Worm (Caenorhabditis elegans): ENCODE data around the gene F27E5.5.

The F27E5.5 gene

DNA sequence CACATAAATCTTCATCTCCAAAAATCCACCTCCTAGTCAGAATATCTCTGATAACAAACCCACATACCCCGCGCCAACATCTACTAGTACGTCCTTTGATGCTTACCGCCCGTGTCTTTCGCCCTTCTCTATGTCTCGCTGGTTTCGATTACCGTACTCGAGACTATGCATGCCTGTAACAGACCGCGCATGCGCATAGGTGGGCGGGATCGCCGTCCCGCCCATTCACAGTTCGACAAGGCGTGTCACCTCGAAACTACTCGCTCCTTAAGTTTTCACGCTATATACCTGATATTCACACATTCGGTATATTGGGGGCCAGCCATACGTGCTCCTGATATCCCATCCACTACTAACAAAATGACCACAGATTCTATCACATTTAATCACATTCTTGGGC lies 14.8 kb upstream of the F27E5.5 start, which contains the start of gene pax-3:
TSS of gene pax-3 (plus strand) at position 83 of the 400 bp plus-strand sequence.
- TF ChIP-seq nhr-12 (tag; optimal IDR thresholded peaks at IDR 0.05): no peak
- no peak for TF ChIP-seq aly-2 (tag; optimal IDR thresholded peaks at IDR 0.05)
- no peak for TF ChIP-seq ZK546.5 (tag; optimal IDR thresholded peaks at IDR 0.05)

DNA sequence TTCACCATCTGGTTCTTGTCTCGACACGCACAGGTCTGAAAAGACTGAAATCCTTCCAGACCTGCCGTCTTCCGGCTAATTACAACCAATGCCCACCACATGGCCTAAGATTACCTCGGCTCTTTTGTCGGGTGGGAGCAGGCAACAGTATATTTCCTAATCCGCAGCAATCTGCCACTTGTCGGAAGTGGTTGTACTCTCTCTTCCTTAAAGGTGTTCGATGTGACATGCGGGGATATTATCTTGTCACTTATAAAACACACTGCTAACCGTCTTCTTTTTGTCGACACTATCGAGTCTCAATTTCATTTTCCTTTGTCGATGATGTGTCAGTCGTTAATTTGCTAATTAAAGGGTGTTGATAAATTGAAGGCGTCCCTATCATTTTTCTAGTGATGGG lies 12.4 kb upstream of the F27E5.5 start, which contains the start of gene F27E5.3:
TSS of gene F27E5.3 (minus strand) at position 101 of the 400 bp plus-strand sequence.
- TF ChIP-seq unc-39 (tag; optimal IDR thresholded peaks at IDR 0.05) (no peak), daf-12 (tag; optimal IDR thresholded peaks at IDR 0.05) (no peak), ceh-9 (tag; optimal IDR thresholded peaks at IDR 0.05) (no peak), lsy-12 (tag; optimal IDR thresholded peaks at IDR 0.05) (no peak), ztf-11 (tag; optimal IDR thresholded peaks at IDR 0.05) (no peak), aly-2 (tag; optimal IDR thresholded peaks at IDR 0.05) (no peak), nhr-23 (tag; optimal IDR thresholded peaks at IDR 0.05) (no peak), hmg-11 (tag; optimal IDR thresholded peaks at IDR 0.05) (no peak), lin-39 (tag; optimal IDR thresholded peaks at IDR 0.05) (no peak), egl-27 (tag; optimal IDR thresholded peaks at IDR 0.05) (no peak), nhr-237 (tag; optimal IDR thresholded peaks at IDR 0.05) (no peak), skn-1 (tag; optimal IDR thresholded peaks at IDR 0.05) (no peak), ama-1 (optimal IDR thresholded peaks at IDR 0.05) (no peak)

DNA sequence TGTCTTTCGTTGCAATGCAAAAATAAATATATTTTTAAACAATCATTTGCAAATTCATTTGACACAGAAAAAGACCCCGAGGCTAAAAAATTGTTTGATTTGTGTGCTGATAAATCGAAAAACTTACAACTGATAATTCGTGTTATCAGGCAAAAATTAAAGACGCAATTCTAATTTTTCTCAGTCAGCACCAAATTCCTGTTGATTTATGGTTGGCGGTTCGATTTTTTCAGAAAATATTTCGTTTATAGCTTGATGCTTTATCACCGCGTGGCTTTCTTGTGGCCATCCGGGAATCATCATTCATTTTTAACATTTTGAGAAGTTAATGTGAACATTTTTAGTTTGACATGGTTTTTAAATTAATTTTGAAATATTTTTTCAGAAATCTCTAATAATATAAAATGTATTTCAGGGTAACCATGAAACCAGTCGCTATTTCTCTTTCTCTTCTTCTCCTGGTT lies 7.5 kb upstream of the F27E5.5 start, which contains the start of gene asah-2:
TSS of gene asah-2 (plus strand) at position 414 of the 464 bp plus-strand sequence.
- TF ChIP-seq pha-4 (tag; optimal IDR thresholded peaks at IDR 0.05) (peak; percentile 24), nhr-23 (tag; optimal IDR thresholded peaks at IDR 0.05) (no peak), jun-1 (tag; optimal IDR thresholded peaks at IDR 0.05) (peak; percentile 61), nfya-1 (tag; optimal IDR thresholded peaks at IDR 0.05; ENCODE audit: insufficient read depth) (no peak), elt-2 (tag; optimal IDR thresholded peaks at IDR 0.05) (peak; percentile 81), nhr-77 (tag; optimal IDR thresholded peaks at IDR 0.05) (no peak), lin-39 (tag; optimal IDR thresholded peaks at IDR 0.05) (no peak), pqm-1 (tag; optimal IDR thresholded peaks at IDR 0.05) (peak; percentile 72)

DNA sequence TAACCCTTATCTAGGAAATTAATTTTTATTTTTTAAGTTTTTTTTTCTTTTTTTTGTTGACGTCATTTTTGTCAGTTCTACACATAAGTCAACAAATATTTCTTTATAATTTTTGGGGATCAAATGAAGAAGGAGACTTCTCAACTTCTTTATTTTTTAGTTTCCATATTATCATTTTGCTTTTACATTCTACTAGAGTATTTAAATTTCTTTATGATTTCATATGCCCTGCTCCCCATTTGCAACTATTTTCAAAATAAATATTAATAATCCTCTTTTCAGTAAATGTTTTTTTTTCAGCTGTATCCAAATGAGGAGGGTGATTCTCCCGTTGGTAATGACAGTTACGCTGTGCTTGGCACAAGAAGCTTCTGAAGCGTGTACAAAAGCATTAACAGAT lies 5.7 kb upstream of the F27E5.5 start, which contains the start of gene phg-1:
TSS of gene phg-1 (plus strand) at position 301 of the 400 bp plus-strand sequence.
- no peak for TF ChIP-seq ceh-28 (tag; optimal IDR thresholded peaks at IDR 0.05)
- TF ChIP-seq tbx-2 (tag; optimal IDR thresholded peaks at IDR 0.05): no peak
- TF ChIP-seq nhr-76 (tag; optimal IDR thresholded peaks at IDR 0.05): no peak
- no peak for TF ChIP-seq egl-5 (tag; optimal IDR thresholded peaks at IDR 0.05)
- TF ChIP-seq ceh-82 (tag; optimal IDR thresholded peaks at IDR 0.05): no peak
- TF ChIP-seq egl-27 (tag; optimal IDR thresholded peaks at IDR 0.05): no peak
- no peak for TF ChIP-seq snpc-4 (tag; optimal IDR thresholded peaks at IDR 0.05)
- TF ChIP-seq lin-15B (tag; optimal IDR thresholded peaks at IDR 0.05): no peak
- TF ChIP-seq daf-12 (tag; optimal IDR thresholded peaks at IDR 0.05): no peak
- TF ChIP-seq lin-39 (tag; optimal IDR thresholded peaks at IDR 0.05): no peak
- no peak for TF ChIP-seq nhr-237 (tag; optimal IDR thresholded peaks at IDR 0.05)
- no peak for TF ChIP-seq unc-62 (GFP tag; optimal IDR thresholded peaks at IDR 0.05)
- no peak for TF ChIP-seq nhr-43 (tag; optimal IDR thresholded peaks at IDR 0.05; ENCODE audit: poor library complexity, severe bottlenecking)

DNA sequence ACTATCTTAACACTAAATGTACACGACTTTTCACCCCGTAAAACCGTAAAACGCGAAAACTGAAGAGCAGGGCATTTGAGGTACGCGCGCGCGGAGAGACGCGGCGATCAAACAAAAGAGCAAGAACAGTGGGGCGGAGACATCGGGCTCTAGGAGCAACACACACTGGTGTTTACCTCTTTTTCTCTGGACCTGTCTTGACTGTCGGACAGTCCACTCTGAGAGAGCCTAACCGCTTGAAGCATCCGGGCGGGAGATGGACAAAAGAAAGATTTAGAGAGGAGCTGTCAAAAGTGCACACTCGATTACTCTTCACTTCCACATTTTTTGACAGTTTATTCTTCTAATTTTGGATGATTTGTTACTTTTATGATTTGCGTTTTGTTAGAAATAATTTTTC lies 5.1 kb upstream of the F27E5.5 start:
- no peak for TF ChIP-seq lsy-12 (tag; optimal IDR thresholded peaks at IDR 0.05)
- peak; percentile 22 for TF ChIP-seq pha-4 (tag; optimal IDR thresholded peaks at IDR 0.05)
- TF ChIP-seq nhr-77 (tag; optimal IDR thresholded peaks at IDR 0.05): no peak
- no peak for TF ChIP-seq skn-1 (tag; optimal IDR thresholded peaks at IDR 0.05)
- no peak for TF ChIP-seq nhr-28 (tag; optimal IDR thresholded peaks at IDR 0.05)
- no peak for TF ChIP-seq ceh-9 (tag; optimal IDR thresholded peaks at IDR 0.05)

DNA sequence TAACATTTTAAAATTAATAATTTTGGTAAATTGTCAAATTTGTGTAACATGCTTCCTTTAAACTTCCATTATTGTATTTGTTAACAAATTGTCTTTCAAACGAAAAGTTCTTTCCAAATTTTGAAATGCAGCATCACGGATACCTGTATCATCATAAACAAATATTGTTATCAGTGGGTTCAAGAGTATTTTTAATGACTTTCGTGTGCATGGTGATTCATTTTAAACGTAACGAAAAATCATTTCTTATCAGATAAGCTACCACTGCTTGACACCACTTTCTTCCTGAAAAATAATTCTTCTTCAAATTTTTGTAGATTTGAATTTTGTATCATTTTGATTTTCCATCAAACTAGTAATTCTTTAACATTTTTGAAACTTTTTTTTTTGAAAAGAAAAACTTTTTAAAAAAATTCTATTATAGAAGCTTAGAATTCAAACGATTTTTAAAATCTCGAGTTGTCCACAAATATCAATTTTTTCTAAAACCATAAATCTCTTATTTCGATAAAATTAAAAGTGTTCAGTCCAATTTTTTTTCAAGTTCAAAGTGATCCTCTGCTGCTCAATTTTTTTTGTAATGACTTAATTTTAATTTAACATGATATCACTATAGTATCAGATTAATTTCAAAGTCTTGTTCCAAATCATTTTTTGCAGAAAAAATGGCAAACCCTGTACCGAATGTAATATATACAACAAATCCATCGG lies 2.8 kb upstream of the F27E5.5 start, which contains the start of gene F27E5.9:
TSS of gene F27E5.9 (plus strand) at position 661 of the 711 bp plus-strand sequence.
- peak; percentile 47 for TF ChIP-seq jun-1 (tag; optimal IDR thresholded peaks at IDR 0.05)
- TF ChIP-seq nhr-77 (tag; optimal IDR thresholded peaks at IDR 0.05): no peak
- peak; percentile 16 for TF ChIP-seq fos-1 (tag; optimal IDR thresholded peaks at IDR 0.05)
- peak; percentile 68 for TF ChIP-seq pha-4 (tag; optimal IDR thresholded peaks at IDR 0.05)
- TF ChIP-seq nhr-25 (tag; optimal IDR thresholded peaks at IDR 0.05): no peak
- TF ChIP-seq pqm-1 (tag; optimal IDR thresholded peaks at IDR 0.05): peak; percentile 93
- TF ChIP-seq elt-2 (tag; optimal IDR thresholded peaks at IDR 0.05): peak; percentile 95
- TF ChIP-seq skn-1 (tag; optimal IDR thresholded peaks at IDR 0.05): peak; percentile 14

All from whole organism, L3 larva.